Fruit fly (Drosophila melanogaster): ENCODE results near the gene CG14971.
A peak's percentile ranks its signal among the peaks of the same experiment; 100 is the strongest.

Gene CG14971

DNA sequence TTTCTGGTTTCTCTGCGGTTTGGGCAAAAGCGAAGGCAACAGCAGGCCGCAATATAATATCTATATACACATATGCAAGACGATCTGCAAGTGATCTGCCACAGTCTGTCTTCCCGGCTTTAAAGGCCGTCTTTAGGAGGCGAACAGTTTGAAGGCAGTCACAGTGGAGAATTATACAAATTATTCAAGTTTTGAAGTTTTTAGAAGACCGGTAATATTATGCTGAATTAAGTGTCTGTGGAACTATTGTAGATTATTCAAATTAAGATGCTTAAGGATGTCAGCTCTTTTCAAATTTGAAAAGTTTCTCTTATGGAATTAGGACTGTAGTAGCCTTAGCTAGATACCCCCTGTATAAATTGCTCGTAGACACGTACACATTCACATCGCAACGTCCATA lies 31.0 kb downstream of the CG14971 start:
- peak; percentile 18 for TF ChIP-seq woc (GFP tag; optimal IDR thresholded peaks at IDR 0.05)
- TF ChIP-seq foxo (GFP tag; optimal IDR thresholded peaks at IDR 0.05) = peak in 1 of 2 experiments; percentile 11
- TF ChIP-seq CrebA (GFP tag; optimal IDR thresholded peaks at IDR 0.05; ENCODE audit: borderline replicate concordance) = no peak

DNA sequence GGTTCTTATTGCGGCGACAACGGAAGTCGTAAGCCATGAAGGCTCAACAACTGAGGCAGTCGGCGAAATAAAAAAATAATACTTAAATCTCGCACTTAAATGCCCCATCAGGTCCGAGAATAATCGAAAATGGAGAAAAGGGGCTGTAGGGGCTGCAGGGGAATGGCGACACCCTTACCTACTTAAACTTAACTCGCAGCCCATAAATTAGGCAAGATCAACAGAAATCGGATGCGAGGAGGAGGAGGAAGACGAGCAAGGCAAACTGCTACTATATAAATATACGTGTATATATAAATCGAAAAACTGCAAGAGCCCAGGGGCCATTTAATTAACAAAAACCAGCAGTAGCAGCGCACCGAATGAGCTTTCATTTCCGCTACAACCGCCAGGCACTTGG lies 31.5 kb downstream of the CG14971 start:
- TF ChIP-seq Hr78 (GFP tag; optimal IDR thresholded peaks at IDR 0.05) (no peak), dsf (GFP tag; optimal IDR thresholded peaks at IDR 0.05; ENCODE audit: borderline replicate concordance) (no peak), Abd-B (GFP tag; optimal IDR thresholded peaks at IDR 0.05) (no peak), Vsx2 (GFP tag; optimal IDR thresholded peaks at IDR 0.05; ENCODE audit: partially characterized antibody) (no peak), CG9705 (GFP tag; optimal IDR thresholded peaks at IDR 0.05) (no peak), br (GFP tag; optimal IDR thresholded peaks at IDR 0.05) (no peak), dl (GFP tag; optimal IDR thresholded peaks at IDR 0.05; ENCODE audit: insufficient read depth in 1 of 2, partially characterized antibody in 2 of 2) (no peak), Jra (GFP tag; optimal IDR thresholded peaks at IDR 0.05) (no peak), jim (GFP tag; optimal IDR thresholded peaks at IDR 0.05) (no peak), Hnf4 (GFP tag; optimal IDR thresholded peaks at IDR 0.05) (no peak), rgr (GFP tag; optimal IDR thresholded peaks at IDR 0.05) (no peak), sv (GFP tag; optimal IDR thresholded peaks at IDR 0.05) (no peak), h (GFP tag; optimal IDR thresholded peaks at IDR 0.05) (no peak), ey (GFP tag; optimal IDR thresholded peaks at IDR 0.05) (no peak), CG32264 (GFP tag; optimal IDR thresholded peaks at IDR 0.05) (no peak), brk (GFP tag; optimal IDR thresholded peaks at IDR 0.05) (no peak), Myc (optimal IDR thresholded peaks at IDR 0.05) (no peak), tai (GFP tag; optimal IDR thresholded peaks at IDR 0.05) (no peak), woc (GFP tag; optimal IDR thresholded peaks at IDR 0.05) (no peak)

DNA sequence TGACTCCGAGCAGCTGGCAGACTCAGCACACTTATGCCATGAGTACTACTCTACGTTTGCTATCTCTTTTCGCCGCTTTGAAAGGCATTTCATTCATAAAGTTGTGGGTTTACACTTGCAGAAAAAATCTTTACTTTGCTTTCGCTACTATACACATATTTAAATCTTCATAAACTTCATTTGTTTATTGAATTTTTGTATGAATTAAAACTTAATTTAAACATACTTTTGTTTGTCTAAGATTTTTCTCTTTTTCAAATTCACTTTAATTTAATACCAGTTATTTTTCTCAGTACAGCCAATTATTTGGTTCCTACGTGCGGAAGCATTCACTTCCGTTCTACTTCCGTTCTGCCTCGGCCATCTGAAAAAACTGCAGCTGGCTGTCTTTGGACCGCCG lies 32.6 kb downstream of the CG14971 start:
- TF ChIP-seq jim (GFP tag; optimal IDR thresholded peaks at IDR 0.05) (no peak), Hnf4 (GFP tag; optimal IDR thresholded peaks at IDR 0.05) (no peak), psq (GFP tag; optimal IDR thresholded peaks at IDR 0.05) (peak; percentile 48), brk (GFP tag; optimal IDR thresholded peaks at IDR 0.05) (no peak), fru (GFP tag; optimal IDR thresholded peaks at IDR 0.05) (peak; percentile 54), woc (GFP tag; optimal IDR thresholded peaks at IDR 0.05) (peak; percentile 25), h (GFP tag; optimal IDR thresholded peaks at IDR 0.05) (peak; percentile 26), Myc (optimal IDR thresholded peaks at IDR 0.05) (no peak), tai (GFP tag; optimal IDR thresholded peaks at IDR 0.05) (peak; percentile 30), pan (optimal IDR thresholded peaks at IDR 0.05) (no peak), Vsx2 (GFP tag; optimal IDR thresholded peaks at IDR 0.05; ENCODE audit: partially characterized antibody) (no peak), Abd-B (GFP tag; optimal IDR thresholded peaks at IDR 0.05) (no peak), foxo (GFP tag; optimal IDR thresholded peaks at IDR 0.05) (peak in 1 of 2 experiments; percentile 59), Hr78 (GFP tag; optimal IDR thresholded peaks at IDR 0.05) (no peak), rgr (GFP tag; optimal IDR thresholded peaks at IDR 0.05) (peak; percentile 3), dsf (GFP tag; optimal IDR thresholded peaks at IDR 0.05; ENCODE audit: borderline replicate concordance) (no peak), Jra (GFP tag; optimal IDR thresholded peaks at IDR 0.05) (no peak), Dif (GFP tag; optimal IDR thresholded peaks at IDR 0.05; ENCODE audit: partially characterized antibody) (no peak), CrebA (GFP tag; optimal IDR thresholded peaks at IDR 0.05; ENCODE audit: borderline replicate concordance) (no peak), dl (GFP tag; optimal IDR thresholded peaks at IDR 0.05; ENCODE audit: insufficient read depth in 1 of 2, partially characterized antibody in 2 of 2) (no peak), usp (GFP tag; optimal IDR thresholded peaks at IDR 0.05) (no peak), ey (GFP tag; optimal IDR thresholded peaks at IDR 0.05) (peak; percentile 8), Rel (GFP tag; optimal IDR thresholded peaks at IDR 0.05) (no peak), Rel (tag; optimal IDR thresholded peaks at IDR 0.05) (no peak), br (GFP tag; optimal IDR thresholded peaks at IDR 0.05) (peak; percentile 2), Sp1 (GFP tag; optimal IDR thresholded peaks at IDR 0.05) (peak; percentile 38), CG32264 (GFP tag; optimal IDR thresholded peaks at IDR 0.05) (no peak), Hr83 (GFP tag; optimal IDR thresholded peaks at IDR 0.05; ENCODE audit: poor library complexity, severe bottlenecking) (no peak), sage (GFP tag; optimal IDR thresholded peaks at IDR 0.05) (no peak), Dfd (GFP tag; optimal IDR thresholded peaks at IDR 0.05) (no peak), OdsH (GFP tag; optimal IDR thresholded peaks at IDR 0.05) (peak; percentile 35), dmrt93B (GFP tag; optimal IDR thresholded peaks at IDR 0.05) (no peak), Mio (GFP tag; optimal IDR thresholded peaks at IDR 0.05) (no peak), HLH106 (tag; optimal IDR thresholded peaks at IDR 0.05) (peak; percentile 14), CG9705 (GFP tag; optimal IDR thresholded peaks at IDR 0.05) (no peak), lola (GFP tag; optimal IDR thresholded peaks at IDR 0.05) (no peak), N (GFP tag; optimal IDR thresholded peaks at IDR 0.05) (no peak), sv (GFP tag; optimal IDR thresholded peaks at IDR 0.05) (no peak), GATAd (GFP tag; optimal IDR thresholded peaks at IDR 0.05) (no peak)

All from whole organism, wandering third instar larva.